Worm (Caenorhabditis elegans) whole organism, L4/young adult: ENCODE results near the gene ador-1.

Source experiments
- W03F9.2 ChIP-seq: fragments of 150-350 bp; optimal IDR thresholded peaks from 2 replicates; lab custom pipeline; 2014; ENCODE audit warnings: missing biosample characterization, missing genetic modification characterization
- dao-5 ChIP-seq: sonication (generic microtip); optimal IDR thresholded peaks from 2 replicates; lab custom pipeline; 2016; ENCODE audit warnings: missing genotype, missing genetic modification characterization, moderate library complexity, missing compliant biosample characterization
- him-1 ChIP-seq: sonication (generic microtip); optimal IDR thresholded peaks from 2 replicates; lab custom pipeline; 2016; ENCODE audit warnings: missing genotype, missing genetic modification reagents, missing genetic modification characterization, missing compliant biosample characterization

The ador-1 gene

DNA sequence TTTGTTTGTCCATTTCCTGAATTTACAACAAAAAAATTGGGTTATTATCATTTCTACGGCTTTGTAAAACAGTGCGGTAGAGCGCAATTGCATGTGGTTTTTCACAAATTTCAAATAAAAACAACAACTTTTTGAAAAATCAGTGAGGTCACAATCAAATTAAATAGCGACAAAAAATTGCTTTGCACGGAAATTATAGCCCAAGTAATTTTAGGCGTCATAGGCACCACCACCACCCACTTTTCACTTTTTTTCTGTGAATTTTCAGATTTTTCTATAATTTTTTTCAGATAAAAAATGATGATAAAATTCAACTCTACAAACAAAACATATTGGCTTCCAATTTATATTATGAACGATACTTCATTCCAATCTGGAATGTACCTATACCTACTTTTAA, 45.4 kb downstream of the ador-1 start, which contains the start of gene sre-38:
Gene sre-38 (plus strand): TSS at position 301 of the 400 bp plus-strand sequence.
- TF ChIP-seq him-1, result no peak

DNA sequence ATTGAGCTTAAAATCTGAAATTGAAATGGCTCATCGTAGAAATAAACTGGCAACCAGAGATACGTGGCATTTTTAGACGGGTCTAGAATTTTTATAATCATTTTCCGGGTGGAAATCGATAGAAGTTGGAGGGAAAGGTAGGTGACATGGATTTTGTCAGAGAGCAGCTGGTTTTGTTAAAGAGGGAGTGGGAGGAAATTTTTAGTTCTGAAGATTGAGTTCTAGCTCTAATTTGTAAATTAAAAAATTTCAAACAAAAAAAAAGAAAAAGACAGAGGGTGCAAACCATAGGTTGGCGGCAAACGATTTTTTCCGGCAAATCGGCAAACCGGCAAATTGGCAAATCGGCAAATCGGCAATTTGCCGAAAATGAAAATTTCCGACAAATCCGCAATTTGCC, 46.1 kb downstream of the ador-1 start, which contains the start of gene sre-32:
Gene sre-32 (minus strand): TSS at position 101 of the 400 bp plus-strand sequence.
- no peak for TF ChIP-seq him-1
- no peak for TF ChIP-seq dao-5 (tag; lab: Kevin White, UChicago)
- no peak for TF ChIP-seq W03F9.2 (tag; lab: Kevin White, UChicago)

DNA sequence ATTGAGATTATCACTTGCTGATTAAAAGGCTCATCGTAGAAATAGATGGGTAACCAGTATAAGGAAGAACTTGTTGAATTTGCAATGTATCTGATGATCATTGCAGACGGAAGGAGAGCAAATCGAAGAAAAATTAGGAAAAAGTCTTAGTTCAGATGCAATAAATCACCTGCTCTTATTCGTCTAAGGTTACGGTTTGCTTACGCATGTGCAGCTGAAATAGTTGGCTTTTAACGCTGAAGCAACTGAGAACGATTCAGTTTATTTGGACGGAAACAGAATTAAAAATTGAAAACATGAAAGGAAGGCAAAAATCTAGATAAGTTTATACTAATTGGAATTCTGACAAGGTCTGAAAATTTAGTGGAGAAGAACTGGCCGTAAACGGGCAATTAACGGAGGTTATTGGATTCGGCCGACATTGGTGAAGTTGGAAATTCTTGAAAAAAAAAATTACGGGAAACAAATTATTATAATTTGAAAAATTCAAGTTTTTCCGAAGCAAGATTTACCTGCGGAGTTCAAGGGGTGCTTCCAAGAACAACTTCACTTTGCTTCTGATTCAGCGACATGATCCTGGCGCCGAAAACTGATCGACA, 49.8 kb downstream of the ador-1 start, which contains the start of the genes sre-35 and sre-33:
Gene sre-35 (minus strand): TSS at position 101 of the 599 bp plus-strand sequence.
Gene sre-33 (plus strand): TSS at position 549 of the 599 bp plus-strand sequence.
- TF ChIP-seq him-1 (no peak), W03F9.2 (tag; lab: Kevin White, UChicago) (no peak), dao-5 (tag; lab: Kevin White, UChicago) (no peak)

DNA sequence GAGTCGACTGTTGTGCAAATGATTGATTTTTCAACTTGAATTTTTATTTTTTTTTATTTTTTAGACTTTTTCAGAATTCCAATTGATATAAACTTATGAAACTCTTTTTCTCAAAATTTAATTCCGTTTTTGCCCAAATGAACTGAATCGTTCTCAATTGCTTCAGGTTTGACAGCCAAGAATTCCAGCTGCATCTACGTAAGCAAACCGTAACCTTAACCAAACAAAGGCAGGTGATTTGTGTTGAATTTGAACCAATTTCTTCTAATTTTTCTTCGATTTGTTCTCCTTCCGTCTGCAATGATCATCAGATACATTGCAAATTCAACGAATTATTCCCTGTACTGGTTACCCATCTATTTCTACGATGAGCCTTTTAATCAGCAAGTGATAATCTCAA, 52.8 kb downstream of the ador-1 start, which contains the start of gene sre-34:
Gene sre-34 (plus strand): TSS at position 301 of the 400 bp plus-strand sequence.
- TF ChIP-seq dao-5 (tag; lab: Kevin White, UChicago), result no peak
- no peak for TF ChIP-seq him-1
- TF ChIP-seq W03F9.2 (tag; lab: Kevin White, UChicago), result no peak

DNA sequence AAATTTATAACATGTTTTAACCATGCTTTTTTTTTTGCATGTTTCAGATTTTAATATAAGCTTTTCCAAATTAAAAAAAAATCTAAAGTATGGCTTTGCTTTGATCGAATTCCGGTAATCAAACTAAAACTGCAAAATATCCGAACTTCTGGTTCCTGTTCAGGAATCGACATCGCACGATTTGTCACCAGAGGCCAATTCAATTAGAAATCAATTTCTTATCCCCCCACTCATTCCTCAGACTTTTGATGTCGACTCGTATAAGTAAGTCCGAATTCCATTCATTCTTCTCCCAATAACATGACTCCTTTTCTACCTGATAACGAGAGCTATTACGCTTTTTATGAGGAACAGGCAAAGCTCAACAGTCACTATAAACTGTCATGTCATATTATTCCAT, 54.4 kb downstream of the ador-1 start, which contains the start of gene srh-27:
Gene srh-27 (plus strand): TSS at position 301 of the 400 bp plus-strand sequence.
- no peak for TF ChIP-seq dao-5 (tag; lab: Kevin White, UChicago)
- no peak for TF ChIP-seq him-1
- TF ChIP-seq W03F9.2 (tag; lab: Kevin White, UChicago), result no peak
